Fruit fly (Drosophila melanogaster) whole organism, embryonic: ENCODE data around the gene Atx2.

Experiments
- Antp ChIP-seq: fragments of 200-800 bp; sonication (Bioruptor generic); optimal IDR thresholded peaks from 3 replicates; lab custom pipeline; 2016; ENCODE audit warnings: missing biosample characterization, missing genetic modification characterization
- CG1024 ChIP-seq: fragments of 200-800 bp; sonication (Bioruptor generic); IDR thresholded peaks from 2 replicates; pipeline ENCODE4 v1.3.6; 2022; ENCODE audit warnings: missing biosample characterization, missing genetic modification characterization
- CG10431 ChIP-seq: fragments of 200-800 bp; sonication (Bioruptor generic); optimal IDR thresholded peaks from 3 replicates; lab custom pipeline; 2018; ENCODE audit warnings: missing biosample characterization, mild to moderate bottlenecking, missing genetic modification characterization
- CG11504 ChIP-seq: fragments of 200-800 bp; sonication (Bioruptor generic); optimal IDR thresholded peaks from 3 replicates; lab custom pipeline; 2019; ENCODE audit warnings: missing biosample characterization, mild to moderate bottlenecking, missing genetic modification characterization, moderate library complexity
- CG18476 ChIP-seq: fragments of 200-800 bp; sonication (Bioruptor generic); optimal IDR thresholded peaks from 2 replicates; lab custom pipeline; 2016; ENCODE audit warnings: missing biosample characterization, mild to moderate bottlenecking, missing genetic modification characterization
- CG30403 ChIP-seq: fragments of 200-800 bp; sonication (Bioruptor generic); optimal IDR thresholded peaks from 3 replicates; lab custom pipeline; 2016; ENCODE audit warnings: missing biosample characterization, missing genetic modification characterization
- CG3281 ChIP-seq: fragments of 200-800 bp; sonication (Bioruptor generic); optimal IDR thresholded peaks from 3 replicates; lab custom pipeline; 2017; ENCODE audit warnings: missing biosample characterization, mild to moderate bottlenecking, missing genetic modification characterization
- CG33557 ChIP-seq: fragments of 200-800 bp; sonication (Bioruptor generic); optimal IDR thresholded peaks from 2 replicates; lab custom pipeline; 2019; ENCODE audit warnings: missing biosample characterization, mild to moderate bottlenecking, missing genetic modification characterization, moderate library complexity
- CG5245 ChIP-seq: fragments of 200-800 bp; sonication (Bioruptor generic); optimal IDR thresholded peaks from 3 replicates; lab custom pipeline; 2016; ENCODE audit warnings: missing biosample characterization, missing genetic modification characterization
- CG5953 ChIP-seq: fragments of 200-800 bp; sonication (Bioruptor generic); IDR thresholded peaks from 2 replicates; pipeline ENCODE4 v1.3.6; 2022; ENCODE audit warnings: missing biosample characterization, missing genetic modification characterization
- CG6254 ChIP-seq: fragments of 200-800 bp; sonication (Bioruptor generic); optimal IDR thresholded peaks from 3 replicates; lab custom pipeline; 2017; ENCODE audit warnings: mild to moderate bottlenecking, missing biosample characterization, missing genetic modification reagents, missing genetic modification characterization
- CG6272 ChIP-seq: fragments of 200-800 bp; sonication (Bioruptor generic); IDR thresholded peaks from 2 replicates; pipeline ENCODE4 v1.3.6; 2022; ENCODE audit warnings: missing biosample characterization, missing genetic modification characterization
- CG6683 ChIP-seq: fragments of 200-800 bp; sonication (Bioruptor generic); optimal IDR thresholded peaks from 2 replicates; lab custom pipeline; 2017; ENCODE audit warnings: missing biosample characterization, mild to moderate bottlenecking, missing genetic modification characterization, missing genetic modification reagents
- CG6765 ChIP-seq: fragments of 200-800 bp; sonication (Bioruptor generic); optimal IDR thresholded peaks from 3 replicates; lab custom pipeline; 2017; ENCODE audit warnings: missing biosample characterization, mild to moderate bottlenecking, missing genetic modification characterization
- Drgx ChIP-seq: fragments of 200-800 bp; sonication (Bioruptor generic); IDR thresholded peaks from 2 replicates; pipeline ENCODE4 v1.3.6; 2022; ENCODE audit warnings: missing biosample characterization, missing genetic modification characterization
- HLH3B ChIP-seq: fragments of 200-800 bp; sonication (Bioruptor generic); IDR thresholded peaks from 2 replicates; pipeline ENCODE4 v1.3.6; 2022; ENCODE audit warnings: missing biosample characterization, missing genetic modification characterization
- Hmx ChIP-seq: fragments of 200-800 bp; sonication (Bioruptor generic); optimal IDR thresholded peaks from 2 replicates; lab custom pipeline; 2016; ENCODE audit warnings: missing biosample characterization, missing genetic modification characterization
- Med ChIP-seq: fragments of 200-800 bp; sonication (Bioruptor generic); peaks from one replicate; lab custom pipeline; 2016; ENCODE audit warnings: missing biosample characterization, missing genetic modification characterization, mild to moderate bottlenecking, inconsistent platforms, moderate library complexity
- Oaz ChIP-seq: fragments of 200-800 bp; sonication (Bioruptor generic); IDR thresholded peaks from 2 replicates; pipeline ENCODE4 v1.3.6; 2022; ENCODE audit warnings: missing biosample characterization, missing genetic modification characterization
- Pdp1 ChIP-seq, 2 experiments: fragments of 200-800 bp; sonication (Bioruptor generic); optimal IDR thresholded peaks; 3 replicates each; lab custom pipeline; 2016; ENCODE audit warnings: missing biosample characterization in 2 of 2, missing genetic modification characterization in 2 of 2, mild to moderate bottlenecking in 1 of 2, moderate library complexity in 1 of 2
- Ptx1 ChIP-seq: fragments of 200-800 bp; sonication (Bioruptor generic); IDR thresholded peaks from 2 replicates; pipeline ENCODE4 v1.3.6; 2022; ENCODE audit warnings: missing biosample characterization, missing genetic modification characterization
- Rfx ChIP-seq: fragments of 200-800 bp; sonication (Bioruptor generic); IDR thresholded peaks from 2 replicates; pipeline ENCODE4 v1.3.6; 2022; ENCODE audit warnings: missing biosample characterization, missing genetic modification characterization
- Side ChIP-seq: fragments of 200-800 bp; sonication (Bioruptor generic); optimal IDR thresholded peaks from 2 replicates; lab custom pipeline; 2016; ENCODE audit warnings: missing biosample characterization, missing genetic modification characterization
- Spps ChIP-seq: fragments of 200-800 bp; sonication (Bioruptor generic); optimal IDR thresholded peaks from 2 replicates; lab custom pipeline; 2018; ENCODE audit warnings: missing biosample characterization, mild to moderate bottlenecking, missing genetic modification characterization
- Taf1 ChIP-seq: fragments of 200-800 bp; sonication (Bioruptor generic); IDR thresholded peaks from 2 replicates; pipeline ENCODE4 v1.3.6; 2022; ENCODE audit warnings: missing biosample characterization, missing genetic modification characterization
- Xbp1 ChIP-seq: fragments of 200-800 bp; sonication (Bioruptor generic); optimal IDR thresholded peaks from 3 replicates; lab custom pipeline; 2016; ENCODE audit warnings: missing biosample characterization, mild to moderate bottlenecking, missing genetic modification characterization
- ap ChIP-seq: fragments of 200-800 bp; sonication (Bioruptor generic); IDR thresholded peaks from 2 replicates; pipeline ENCODE4 v1.3.6; 2022; ENCODE audit warnings: missing biosample characterization, missing genetic modification characterization
- bbx ChIP-seq: fragments of 200-800 bp; sonication (Bioruptor generic); IDR thresholded peaks from 2 replicates; pipeline ENCODE4 v1.3.6; 2022; ENCODE audit warnings: missing biosample characterization, missing genetic modification characterization; ENCODE audit not compliant: partially characterized antibody
- dati ChIP-seq: fragments of 200-800 bp; sonication (Bioruptor generic); IDR thresholded peaks from 2 replicates; pipeline ENCODE4 v1.3.6; 2022; ENCODE audit warnings: missing biosample characterization, missing genetic modification characterization
- exex ChIP-seq: fragments of 200-800 bp; sonication (Bioruptor generic); optimal IDR thresholded peaks from 4 replicates; lab custom pipeline; 2018; ENCODE audit warnings: missing biosample characterization, mild to moderate bottlenecking, missing genetic modification characterization, moderate library complexity
- gce ChIP-seq: fragments of 200-800 bp; sonication (Bioruptor generic); IDR thresholded peaks from 3 replicates; pipeline ENCODE4 v1.3.6; 2022; ENCODE audit warnings: missing biosample characterization, missing genetic modification characterization
- h ChIP-seq: fragments of >200 bp; optimal IDR thresholded peaks from 2 replicates; lab custom pipeline; 2017
- ken ChIP-seq: fragments of 200-800 bp; sonication (Bioruptor generic); IDR thresholded peaks from 3 replicates; pipeline ENCODE4 v1.3.6; 2022; ENCODE audit warnings: missing biosample characterization, missing genetic modification characterization
- nom ChIP-seq: fragments of 200-800 bp; sonication (Bioruptor generic); optimal IDR thresholded peaks from 2 replicates; lab custom pipeline; 2017; ENCODE audit warnings: missing biosample characterization, missing genetic modification characterization, mild to moderate bottlenecking, moderate library complexity, missing genetic modification reagents
- pan ChIP-seq, 4 experiments: fragments of >200 bp in 3 of 4; fragments of 200-800 bp in 1 of 4; sonication (Bioruptor generic) in 1 of 4; optimal IDR thresholded peaks in 3 of 4; IDR thresholded peaks in 1 of 4; 2 replicates each; pipeline versions ENCODE4 v1.3.6 to Lab custom; 2017 to 2022; ENCODE audit warnings: missing biosample characterization in 2 of 4, missing genetic modification characterization in 2 of 4, mixed read lengths in 1 of 4
- psq ChIP-seq: fragments of 200-800 bp; sonication (Bioruptor generic); optimal IDR thresholded peaks from 2 replicates; lab custom pipeline; 2017; ENCODE audit warnings: missing biosample characterization, missing genetic modification characterization
- ranshi ChIP-seq: fragments of 200-800 bp; sonication (Bioruptor generic); IDR thresholded peaks from 2 replicates; pipeline ENCODE4 v1.3.6; 2022; ENCODE audit warnings: missing biosample characterization, missing genetic modification characterization
- sc ChIP-seq, 3 experiments: fragments of >200 bp in 2 of 3; fragments of 200-800 bp in 1 of 3; sonication (Bioruptor generic) in 1 of 3; optimal IDR thresholded peaks; 2 replicates in 2 of 3; 3 replicates in 1 of 3; lab custom pipeline; 2017; ENCODE audit warnings: mild to moderate bottlenecking in 1 of 3, missing biosample characterization in 1 of 3, missing genetic modification characterization in 1 of 3, missing genetic modification reagents in 1 of 3
- sisA ChIP-seq: fragments of 200-800 bp; sonication (Bioruptor generic); IDR thresholded peaks from 2 replicates; pipeline ENCODE4 v1.3.6; 2022; ENCODE audit warnings: missing biosample characterization, missing genetic modification characterization
- slbo ChIP-seq: fragments of 200-800 bp; sonication (Bioruptor generic); IDR thresholded peaks from 2 replicates; pipeline ENCODE4 v1.3.6; 2022; ENCODE audit warnings: missing biosample characterization, missing genetic modification characterization
- sna ChIP-seq: fragments of 200-800 bp; sonication (Bioruptor generic); IDR thresholded peaks from 2 replicates; pipeline ENCODE4 v1.3.6; 2022; ENCODE audit warnings: missing biosample characterization, missing genetic modification characterization; ENCODE audit not compliant: partially characterized antibody
- sob ChIP-seq: fragments of 200-800 bp; sonication (Bioruptor generic); IDR thresholded peaks from 2 replicates; pipeline ENCODE4 v1.3.6; 2022; ENCODE audit warnings: missing biosample characterization, missing genetic modification characterization
- sqz ChIP-seq: fragments of 200-800 bp; sonication (Bioruptor generic); optimal IDR thresholded peaks from 3 replicates; lab custom pipeline; 2018; ENCODE audit warnings: missing biosample characterization, mild to moderate bottlenecking, missing genetic modification characterization
- sr ChIP-seq: fragments of 200-800 bp; sonication (Bioruptor generic); IDR thresholded peaks from 3 replicates; pipeline ENCODE4 v1.3.6; 2022; ENCODE audit warnings: missing biosample characterization, missing genetic modification characterization
- ttk ChIP-seq: fragments of 200-800 bp; sonication (Bioruptor generic); IDR thresholded peaks from 2 replicates; pipeline ENCODE4 v2.1.2; 2022; ENCODE audit warnings: missing biosample characterization, missing genetic modification characterization
- vvl ChIP-seq: fragments of 200-800 bp; sonication (Bioruptor generic); IDR thresholded peaks from 2 replicates; pipeline ENCODE4 v1.3.6; 2022; ENCODE audit warnings: missing biosample characterization, missing genetic modification characterization

Atx2 gene

DNA sequence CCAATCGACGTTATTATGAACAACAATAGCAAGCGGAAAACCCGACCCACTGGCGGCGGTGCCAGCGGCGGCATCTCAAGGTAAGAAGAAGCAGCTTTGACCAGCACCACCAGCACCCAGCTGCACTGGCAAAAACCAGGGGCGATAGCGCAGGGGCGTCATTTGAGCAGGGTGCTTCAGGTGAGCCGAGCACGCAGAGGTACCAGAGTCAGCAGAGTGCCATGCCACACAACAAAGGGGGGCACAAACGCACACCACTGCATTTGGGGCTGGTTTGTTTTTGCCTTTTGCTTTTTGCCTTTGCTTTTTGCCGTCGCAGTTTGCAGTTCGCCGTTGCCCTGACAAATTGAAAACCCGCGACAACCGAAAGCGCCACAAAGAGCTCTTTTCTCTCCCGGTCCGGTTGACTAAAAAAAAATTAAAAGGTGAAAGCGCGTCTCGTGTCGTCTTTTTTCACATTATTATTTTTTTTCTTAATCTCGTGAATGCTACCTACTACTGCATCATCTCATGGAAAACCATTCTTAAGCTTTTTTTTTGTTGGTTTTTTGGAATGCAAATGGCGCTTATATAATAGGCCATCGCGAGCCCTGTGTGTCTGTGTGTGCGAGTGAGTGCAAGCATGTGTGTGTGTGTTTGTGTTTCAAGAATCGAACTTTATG, 1.0 kb downstream of the Atx2 start (continued):
- TF ChIP-seq sqz (GFP tag; lab: Kevin White, UChicago) = peak; percentile 68
- TF ChIP-seq pan (optimal IDR thresholded peaks at IDR 0.05; lab: Kevin White, UChicago) = no peak
- peak in 1 of 2 experiments; percentile 13 for TF ChIP-seq pan (GFP tag; optimal IDR thresholded peaks at IDR 0.05 in 1 of 2, IDR thresholded peaks at IDR 0.05 in 1 of 2)
- no peak for TF ChIP-seq ap (GFP tag; lab: Robert Waterston, UW)
- peak; percentile 37; the same call in 1 of the 2 replicates for TF ChIP-seq slbo (GFP tag; lab: Robert Waterston, UW)
- no peak for TF ChIP-seq CG33557 (GFP tag; lab: Kevin White, UChicago)
- no peak for TF ChIP-seq bbx (GFP tag; lab: Robert Waterston, UW)
- TF ChIP-seq HLH3B (GFP tag; lab: Robert Waterston, UW) = peak; percentile 35; the same call in 1 of the 2 replicates
- TF ChIP-seq CG10431 (GFP tag; lab: Kevin White, UChicago) = peak; percentile 22
- TF ChIP-seq Med (GFP tag; lab: Kevin White, UChicago) = peak; percentile 59
- TF ChIP-seq sc (optimal IDR thresholded peaks at IDR 0.05; lab: Kevin White, UChicago) = no peak
- TF ChIP-seq sc (GFP tag; optimal IDR thresholded peaks at IDR 0.05; lab: Kevin White, UChicago) = no peak
- peak; percentile 17 for TF ChIP-seq nom
- TF ChIP-seq CG5953 (GFP tag; lab: Robert Waterston, UW) = 0 out of 2 replicates have a peak, but pooled peaks have one; percentile 8
- TF ChIP-seq CG1024 (GFP tag; lab: Robert Waterston, UW) = peak; percentile 17; the same call in 1 of the 2 replicates
- peak; percentile 32; the same call in 1 of the 2 replicates for TF ChIP-seq ttk (GFP tag; lab: Robert Waterston, UW)
- TF ChIP-seq sob = 0 out of 2 replicates have a peak, but pooled peaks have one; percentile 17
- TF ChIP-seq Pdp1 (GFP tag; optimal IDR thresholded peaks at IDR 0.05; lab: Kevin White, UChicago) = peak in 1 of 2 experiments; percentile 93
- TF ChIP-seq CG18476 (GFP tag; lab: Kevin White, UChicago) = no peak
- no peak for TF ChIP-seq CG30403 (GFP tag; lab: Kevin White, UChicago)
- no peak for TF ChIP-seq CG6765 (GFP tag; lab: Kevin White, UChicago)
- TF ChIP-seq Ptx1 (GFP tag; lab: Robert Waterston, UW) = no peak
- 0 out of 2 replicates have a peak, but pooled peaks have one; percentile 8 for TF ChIP-seq CG6272 (GFP tag; lab: Robert Waterston, UW)
- peak; percentile 61; the same call in 1 of the 2 replicates for TF ChIP-seq Drgx (GFP tag; lab: Robert Waterston, UW)
- TF ChIP-seq gce (GFP tag; lab: Robert Waterston, UW) = 0 out of 3 replicates have a peak, but pooled peaks have one; percentile 6
- TF ChIP-seq Rfx (GFP tag; lab: Robert Waterston, UW) = peak; percentile 41; the same call in 1 of the 2 replicates
- TF ChIP-seq Xbp1 (GFP tag; lab: Kevin White, UChicago) = no peak
- 0 out of 2 replicates have a peak, but pooled peaks have one; percentile 16 for TF ChIP-seq dati
- peak; percentile 41; the same call in 1 of the 2 replicates for TF ChIP-seq sisA (GFP tag; lab: Robert Waterston, UW)
- TF ChIP-seq CG6254 = peak; percentile 6
- TF ChIP-seq Antp (GFP tag; lab: Kevin White, UChicago) = peak; percentile 12

DNA sequence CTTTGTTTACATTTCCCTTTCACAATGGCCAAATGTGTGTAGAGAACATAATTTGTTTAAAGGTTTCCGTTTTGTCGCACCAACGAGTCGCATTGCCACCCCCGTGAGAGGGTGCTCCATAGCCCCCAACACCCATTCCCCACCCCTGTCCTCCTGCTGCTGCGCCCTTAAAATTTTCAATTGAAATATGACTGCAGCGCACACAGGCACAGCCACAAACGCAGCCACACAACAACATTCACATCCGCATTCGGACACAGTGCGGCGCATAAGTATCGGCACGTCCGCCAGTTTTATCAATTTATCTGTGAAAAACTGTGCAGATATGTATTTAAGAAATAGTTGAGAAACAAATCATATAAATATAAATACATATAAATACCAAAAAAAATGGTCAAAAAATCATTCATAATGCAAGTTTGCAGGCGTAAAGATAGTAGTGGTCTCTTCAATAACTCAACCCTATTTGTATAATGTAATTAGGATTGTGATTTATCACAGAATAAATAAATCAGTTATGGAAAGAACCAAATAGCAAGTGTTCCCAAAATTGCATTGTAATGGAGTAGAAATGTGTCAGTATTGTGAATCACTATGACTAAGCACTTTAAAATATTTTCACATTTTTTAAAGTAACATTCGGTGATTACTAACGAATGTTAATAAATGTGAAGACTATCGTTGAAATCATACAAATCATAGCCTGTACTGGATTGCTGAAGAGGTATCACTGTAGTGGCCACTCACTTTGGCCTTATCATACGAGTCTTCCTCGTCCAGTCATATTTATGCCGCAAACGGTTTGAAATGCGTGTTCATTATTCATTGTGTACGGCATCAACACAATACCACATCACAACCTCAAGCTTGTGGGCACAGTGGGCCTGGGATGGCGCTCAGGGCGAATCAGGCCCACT, 1.8 kb downstream of the Atx2 start:
- TF ChIP-seq Oaz (GFP tag; lab: Robert Waterston, UW) = no peak
- no peak for TF ChIP-seq CG3281
- peak; percentile 38 for TF ChIP-seq CG11504 (tag; lab: Kevin White, UChicago)
- no peak for TF ChIP-seq ap (GFP tag; lab: Robert Waterston, UW)
- TF ChIP-seq ranshi (GFP tag; lab: Robert Waterston, UW) = no peak
- no peak for TF ChIP-seq CG5245 (GFP tag; lab: Kevin White, UChicago)
- no peak for TF ChIP-seq vvl
- no peak for TF ChIP-seq Hmx
- 0 out of 3 replicates have a peak, but pooled peaks have one; percentile 12 for TF ChIP-seq sr
- no peak for TF ChIP-seq exex
- TF ChIP-seq Side (GFP tag; lab: Kevin White, UChicago) = no peak
- TF ChIP-seq psq (GFP tag; lab: Kevin White, UChicago) = no peak
- TF ChIP-seq CG6683 (GFP tag; lab: Kevin White, UChicago) = no peak
- no peak for TF ChIP-seq Spps (tag; lab: Kevin White, UChicago)
- no peak for TF ChIP-seq Taf1 (GFP tag; lab: Robert Waterston, UW)
- TF ChIP-seq CG1024 (GFP tag; lab: Robert Waterston, UW) = peak; percentile 4; the same call in 1 of the 2 replicates
- TF ChIP-seq ken (GFP tag; lab: Robert Waterston, UW) = 0 out of 3 replicates have a peak, but pooled peaks have one; percentile 35
- no peak for TF ChIP-seq sna (GFP tag; lab: Robert Waterston, UW)
- no peak for TF ChIP-seq h
